Worm (Caenorhabditis elegans): ENCODE results near the gene cisd-1.

The cisd-1 gene

ce11 chrII:11495806-11496205, 26.4 kb upstream of the cisd-1 start:
- TF ChIP-seq lin-54 (GFP tag; optimal IDR thresholded peaks at IDR 0.05) (no peak), tbx-9 (tag; optimal IDR thresholded peaks at IDR 0.05; ENCODE audit: borderline replicate concordance) (no peak), unc-62 (GFP tag; optimal IDR thresholded peaks at IDR 0.05) (no peak), ceh-58 (GFP tag; IDR thresholded peaks at IDR 0.05) (no peak), hsf-1 (GFP tag; IDR thresholded peaks at IDR 0.05) (no peak), nfya-2 (GFP tag; IDR thresholded peaks at IDR 0.05) (no peak), lsy-27 (tag; optimal IDR thresholded peaks at IDR 0.05; ENCODE audit: borderline replicate concordance, insufficient read depth) (no peak), lin-26 (GFP tag; IDR thresholded peaks at IDR 0.05) (no peak), F10E7.11 (tag; optimal IDR thresholded peaks at IDR 0.05) (no peak), ztf-28 (GFP tag; IDR thresholded peaks at IDR 0.05) (no peak), T26A5.8 (tag; optimal IDR thresholded peaks at IDR 0.05) (no peak), B0019.2 (GFP tag; conservative IDR thresholded peaks at IDR 0.05) (no peak), mel-28 (tag; optimal IDR thresholded peaks at IDR 0.05; ENCODE audit: borderline replicate concordance) (no peak), Y67H2A.10 (GFP tag; conservative IDR thresholded peaks at IDR 0.05) (no peak), snpc-1.1 (tag; optimal IDR thresholded peaks at IDR 0.05; ENCODE audit: insufficient read depth) (no peak)

ce11 chrII:11495307-11495706, 25.9 kb upstream of the cisd-1 start, which contains the start of the genes ooc-3 and B0334.4:
TSS of gene ooc-3 (minus strand) at chrII:11495321.
TSS of gene B0334.4 (plus strand) at chrII:11495692.
- TF ChIP-seq dpff-1 (tag; optimal IDR thresholded peaks at IDR 0.05) (no peak), snpc-3.4 (tag; optimal IDR thresholded peaks at IDR 0.05) (no peak), cebp-1 (GFP tag; IDR thresholded peaks at IDR 0.05) (peak; percentile 53; the same call in 1 of the 2 replicates), cebp-1 (tag; optimal IDR thresholded peaks at IDR 0.05) (peak; percentile 91), lin-40 (tag; optimal IDR thresholded peaks at IDR 0.05) (no peak)

- no peak for TF ChIP-seq hrde-1 (tag; optimal IDR thresholded peaks at IDR 0.05; ENCODE audit: borderline replicate concordance)
- peak; percentile 21 for TF ChIP-seq nhr-80 (tag; optimal IDR thresholded peaks at IDR 0.05)
- TF ChIP-seq lin-40 (tag; optimal IDR thresholded peaks at IDR 0.05) = peak; percentile 9
- TF ChIP-seq K12H6.12 (tag; optimal IDR thresholded peaks at IDR 0.05) = no peak
- peak; percentile 6 for TF ChIP-seq lin-54 (GFP tag; optimal IDR thresholded peaks at IDR 0.05)
- 0 out of 2 replicates have a peak, but pooled peaks have one; percentile 15 for TF ChIP-seq nfyb-1 (GFP tag; IDR thresholded peaks at IDR 0.05)
Measured at ce11 chrII:11492843-11493242, 23.4 kb upstream of the cisd-1 start, which contains the start of gene hacl-1. TSS of gene hacl-1 (minus strand) at chrII:11492963.

- no peak for TF ChIP-seq unc-62 (GFP tag; optimal IDR thresholded peaks at IDR 0.05)
- no peak for TF ChIP-seq lin-54 (GFP tag; optimal IDR thresholded peaks at IDR 0.05)
Measured at ce11 chrII:11487999-11488398, 18.6 kb upstream of the cisd-1 start, which contains the start of gene B0334.13. TSS of gene B0334.13 (plus strand) at chrII:11488299.

- TF ChIP-seq hmg-1.2 (GFP tag; IDR thresholded peaks at IDR 0.05) = peak; percentile 47; the same call in 1 of the 2 replicates
- TF ChIP-seq nhr-179 (tag; optimal IDR thresholded peaks at IDR 0.05) = no peak
Measured at ce11 chrII:11486698-11487234, 17.3 kb upstream of the cisd-1 start, which contains the start of gene ttr-18. TSS of gene ttr-18 (minus strand) at chrII:11486748.

ce11 chrII:11485200-11485599, 15.8 kb upstream of the cisd-1 start, which contains the start of gene twk-5:
TSS of gene twk-5 (minus strand) at chrII:11485300.
- TF ChIP-seq ztf-6 (GFP tag; IDR thresholded peaks at IDR 0.05) (no peak), mcd-1 (GFP tag; IDR thresholded peaks at IDR 0.05) (no peak), mel-28 (tag; optimal IDR thresholded peaks at IDR 0.05; ENCODE audit: borderline replicate concordance) (no peak), lag-1 (GFP tag; IDR thresholded peaks at IDR 0.05) (no peak), lin-40 (tag; optimal IDR thresholded peaks at IDR 0.05) (no peak), ceh-79 (tag; optimal IDR thresholded peaks at IDR 0.05) (no peak), D2030.7 (GFP tag; IDR thresholded peaks at IDR 0.05) (no peak), tbx-9 (tag; optimal IDR thresholded peaks at IDR 0.05; ENCODE audit: borderline replicate concordance) (no peak), ztf-22 (GFP tag; optimal IDR thresholded peaks at IDR 0.05) (no peak), nhr-179 (tag; optimal IDR thresholded peaks at IDR 0.05) (no peak), C17E4.6 (GFP tag; IDR thresholded peaks at IDR 0.05) (no peak), attf-5 (GFP tag; optimal IDR thresholded peaks at IDR 0.05) (no peak), rpc-1 (optimal IDR thresholded peaks at IDR 0.05) (no peak), rpc-1 (tag; optimal IDR thresholded peaks at IDR 0.05) (no peak), ztf-26 (tag; optimal IDR thresholded peaks at IDR 0.05) (no peak), ceh-91 (GFP tag; IDR thresholded peaks at IDR 0.05) (no peak), nhr-27 (tag; optimal IDR thresholded peaks at IDR 0.05) (no peak), nhr-80 (tag; optimal IDR thresholded peaks at IDR 0.05) (no peak)

Measured in whole organism, young adult.